Worm (Caenorhabditis elegans): Measurements from ENCODE around the gene M117.1.

M117.1 gene

ce11 chrIV:11788383-11788963 lies 25.6 kb upstream of the M117.1 start:
- no peak for TF ChIP-seq nhr-11 (tag; optimal IDR thresholded peaks at IDR 0.05)
- no peak for TF ChIP-seq ama-1 (optimal IDR thresholded peaks at IDR 0.05)
- TF ChIP-seq egl-27 (tag; optimal IDR thresholded peaks at IDR 0.05): peak; percentile 26
- TF ChIP-seq nhr-21 (tag; optimal IDR thresholded peaks at IDR 0.05): no peak
- TF ChIP-seq Y55F3AM.14 (GFP tag; optimal IDR thresholded peaks at IDR 0.05): no peak
- no peak for TF ChIP-seq skn-1 (tag; optimal IDR thresholded peaks at IDR 0.05)
- TF ChIP-seq nhr-237 (tag; optimal IDR thresholded peaks at IDR 0.05): no peak
- TF ChIP-seq unc-39 (tag; optimal IDR thresholded peaks at IDR 0.05): no peak
- TF ChIP-seq elt-1 (tag; optimal IDR thresholded peaks at IDR 0.05): no peak
- TF ChIP-seq sem-4 (tag; optimal IDR thresholded peaks at IDR 0.05): peak; percentile 23
- TF ChIP-seq F13H6.1 (tag; optimal IDR thresholded peaks at IDR 0.05): no peak
- TF ChIP-seq C34F6.9 (tag; optimal IDR thresholded peaks at IDR 0.05): peak; percentile 54
- peak; percentile 69 for TF ChIP-seq crh-2 (tag; optimal IDR thresholded peaks at IDR 0.05)
- peak in 1 of 2 experiments; percentile 31 for TF ChIP-seq lsy-2 (tag; optimal IDR thresholded peaks at IDR 0.05)
- peak; percentile 78 for TF ChIP-seq unc-55 (GFP tag; optimal IDR thresholded peaks at IDR 0.05)
- no peak for TF ChIP-seq ceh-16 (tag; optimal IDR thresholded peaks at IDR 0.05)
- TF ChIP-seq lin-39 (tag; optimal IDR thresholded peaks at IDR 0.05): no peak

- TF ChIP-seq sma-3 (GFP tag; optimal IDR thresholded peaks at IDR 0.05): no peak
- no peak for TF ChIP-seq mab-5 (tag; optimal IDR thresholded peaks at IDR 0.05)
- TF ChIP-seq nhr-6 (tag; optimal IDR thresholded peaks at IDR 0.05): no peak
- no peak for TF ChIP-seq fos-1 (tag; optimal IDR thresholded peaks at IDR 0.05)
- no peak for TF ChIP-seq zag-1 (tag; optimal IDR thresholded peaks at IDR 0.05)
- TF ChIP-seq alr-1 (tag; optimal IDR thresholded peaks at IDR 0.05): no peak
- no peak for TF ChIP-seq ztf-4 (tag; optimal IDR thresholded peaks at IDR 0.05)
- no peak for TF ChIP-seq unc-39 (tag; optimal IDR thresholded peaks at IDR 0.05)
- no peak for TF ChIP-seq aly-2 (tag; optimal IDR thresholded peaks at IDR 0.05)
- no peak for TF ChIP-seq Y55F3AM.14 (GFP tag; optimal IDR thresholded peaks at IDR 0.05)
- no peak for TF ChIP-seq egl-27 (tag; optimal IDR thresholded peaks at IDR 0.05)
- TF ChIP-seq nhr-12 (tag; optimal IDR thresholded peaks at IDR 0.05): no peak
- no peak for TF ChIP-seq elt-1 (tag; optimal IDR thresholded peaks at IDR 0.05)
- TF ChIP-seq lin-39 (tag; optimal IDR thresholded peaks at IDR 0.05): no peak
- no peak for TF ChIP-seq nhr-10 (tag; optimal IDR thresholded peaks at IDR 0.05)
- TF ChIP-seq sma-9 (GFP tag; optimal IDR thresholded peaks at IDR 0.05): no peak
- TF ChIP-seq sma-9 (tag; optimal IDR thresholded peaks at IDR 0.05): no peak
- no peak for TF ChIP-seq unc-55 (GFP tag; optimal IDR thresholded peaks at IDR 0.05)
Observed at ce11 chrIV:11792495-11792894, 21.6 kb upstream of the M117.1 start, which contains the start of gene H01G02.3. H01G02.3 (minus strand) TSS chrIV:11792595.

- peak; percentile 26 for TF ChIP-seq unc-55 (GFP tag; optimal IDR thresholded peaks at IDR 0.05)
- peak; percentile 18 for TF ChIP-seq zag-1 (tag; optimal IDR thresholded peaks at IDR 0.05)
- no peak for TF ChIP-seq F13H6.1 (tag; optimal IDR thresholded peaks at IDR 0.05)
Observed at ce11 chrIV:11793170-11793569, 20.9 kb upstream of the M117.1 start.

- no peak for TF ChIP-seq aly-2 (tag; optimal IDR thresholded peaks at IDR 0.05)
Observed at ce11 chrIV:11795964-11796363, 18.1 kb upstream of the M117.1 start.

- TF ChIP-seq sem-4 (tag; optimal IDR thresholded peaks at IDR 0.05) (no peak), Y55F3AM.14 (GFP tag; optimal IDR thresholded peaks at IDR 0.05) (no peak), lin-39 (tag; optimal IDR thresholded peaks at IDR 0.05) (no peak), lin-11 (tag; optimal IDR thresholded peaks at IDR 0.05) (no peak), lsy-2 (tag; optimal IDR thresholded peaks at IDR 0.05) (no peak), mab-5 (tag; optimal IDR thresholded peaks at IDR 0.05) (no peak), F13H6.1 (tag; optimal IDR thresholded peaks at IDR 0.05) (no peak), sma-9 (GFP tag; optimal IDR thresholded peaks at IDR 0.05) (no peak), sma-9 (tag; optimal IDR thresholded peaks at IDR 0.05) (no peak), unc-39 (tag; optimal IDR thresholded peaks at IDR 0.05) (no peak), aly-2 (tag; optimal IDR thresholded peaks at IDR 0.05) (no peak), nhr-6 (tag; optimal IDR thresholded peaks at IDR 0.05) (no peak), lin-13 (GFP tag; optimal IDR thresholded peaks at IDR 0.05) (no peak), ztf-1 (GFP tag; conservative IDR thresholded peaks at IDR 0.05) (no peak), peb-1 (tag; optimal IDR thresholded peaks at IDR 0.05) (no peak), ztf-4 (tag; optimal IDR thresholded peaks at IDR 0.05) (no peak), ceh-82 (tag; optimal IDR thresholded peaks at IDR 0.05) (no peak), nhr-23 (tag; optimal IDR thresholded peaks at IDR 0.05) (no peak), elt-1 (tag; optimal IDR thresholded peaks at IDR 0.05) (no peak)
Observed at ce11 chrIV:11796818-11797217, 17.2 kb upstream of the M117.1 start.
